Worm (Caenorhabditis elegans): ENCODE results near the gene F18G5.6.

ce11 chrX:9238692-9239091 lies 25.4 kb downstream of the F18G5.6 start:
- TF ChIP-seq B0310.2 (tag; optimal IDR thresholded peaks at IDR 0.05) (no peak), ceh-36 (tag; optimal IDR thresholded peaks at IDR 0.05) (no peak), hmg-4 (GFP tag; optimal IDR thresholded peaks at IDR 0.05) (no peak)

Measured in whole organism, early embryonic.